Fruit fly (Drosophila melanogaster) whole organism, prepupa: ENCODE data around the gene CAH1.

ENCODE experiments used
- Blimp-1 ChIP-seq: fragments of 200-800 bp; sonication (Bioruptor generic); optimal IDR thresholded peaks from 3 replicates; lab custom pipeline; 2017; ENCODE audit warnings: missing biosample characterization, missing genetic modification characterization, mild to moderate bottlenecking, moderate library complexity, missing genetic modification reagents
- CG32006 ChIP-seq: fragments of 200-800 bp; sonication (Bioruptor generic); optimal IDR thresholded peaks from 3 replicates; lab custom pipeline; 2017; ENCODE audit warnings: missing biosample characterization, mild to moderate bottlenecking, missing genetic modification characterization
- CG4318 ChIP-seq: fragments of 200-800 bp; sonication (Bioruptor generic); optimal IDR thresholded peaks from 3 replicates; lab custom pipeline; 2017; ENCODE audit warnings: missing biosample characterization, mild to moderate bottlenecking, missing genetic modification characterization
- OdsH ChIP-seq: fragments of 200-800 bp; sonication (Bioruptor generic); optimal IDR thresholded peaks from 3 replicates; lab custom pipeline; 2016; ENCODE audit warnings: missing biosample characterization, missing genetic modification characterization
- Smox ChIP-seq: fragments of 200-800 bp; sonication (Bioruptor generic); optimal IDR thresholded peaks from 3 replicates; lab custom pipeline; 2016; ENCODE audit warnings: missing biosample characterization, missing genetic modification characterization
- cyc ChIP-seq: fragments of 200-800 bp; sonication (Bioruptor generic); optimal IDR thresholded peaks from 3 replicates; lab custom pipeline; 2016; ENCODE audit warnings: missing biosample characterization, missing genetic modification characterization
- salr ChIP-seq, 2 experiments: fragments of 200-800 bp; sonication (Bioruptor generic); optimal IDR thresholded peaks; 3 replicates each; lab custom pipeline; 2016 to 2018; ENCODE audit warnings: missing biosample characterization in 2 of 2, missing genetic modification characterization in 2 of 2, mild to moderate bottlenecking in 1 of 2

DNA sequence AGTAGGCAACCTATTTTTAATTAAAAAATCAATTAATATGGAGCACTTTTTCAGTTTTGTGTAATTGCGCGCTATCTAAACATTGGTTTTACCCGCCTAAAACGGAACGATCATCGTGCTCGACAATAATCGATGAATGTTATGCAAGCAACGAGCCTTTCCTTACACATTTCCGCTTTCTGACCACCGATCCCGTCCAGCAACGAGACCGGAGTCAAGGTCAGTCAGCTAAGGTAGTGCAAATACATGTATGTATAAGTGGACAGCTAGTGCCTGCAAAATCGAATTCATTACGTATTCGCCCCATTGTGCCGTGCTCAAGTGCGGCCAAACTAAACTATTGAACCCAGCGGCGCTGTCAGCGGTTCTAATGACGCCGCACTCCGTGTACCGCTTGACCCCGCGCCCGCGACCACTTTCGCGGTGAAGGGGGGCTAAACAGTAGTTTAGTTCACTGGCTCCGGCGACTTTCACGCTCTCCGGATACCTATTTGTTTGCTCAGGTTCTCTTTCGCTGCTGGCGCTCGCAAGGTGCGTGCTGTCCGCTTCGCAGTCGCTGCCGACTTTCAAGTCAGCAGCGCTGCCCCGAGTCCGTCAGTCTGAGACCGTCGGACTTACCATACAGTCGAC is at the start of gene CAH1:
- TF ChIP-seq OdsH (GFP tag; lab: Kevin White, UChicago) (no peak), cyc (GFP tag; lab: Kevin White, UChicago) (no peak), Blimp-1 (GFP tag; lab: Kevin White, UChicago) (no peak), Smox (no peak), salr (GFP tag; optimal IDR thresholded peaks at IDR 0.05; lab: Kevin White, UChicago) (no peak), CG4318 (no peak), CG32006 (GFP tag; lab: Kevin White, UChicago) (no peak)
